Fruit fly (Drosophila melanogaster) whole organism, embryonic: ENCODE data around the gene Tailor.

Source experiments
- Abd-B ChIP-seq: fragments of 200-800 bp; sonication (Bioruptor generic); optimal IDR thresholded peaks from 2 replicates; lab custom pipeline; 2018; ENCODE audit warnings: missing biosample characterization, mild to moderate bottlenecking, missing genetic modification characterization, moderate library complexity
- Aef1 ChIP-seq: fragments of 200-800 bp; sonication (Bioruptor generic); IDR thresholded peaks from 3 replicates; pipeline ENCODE4 v1.3.6; 2022; ENCODE audit warnings: missing biosample characterization, missing genetic modification characterization
- Asciz ChIP-seq: fragments of 200-800 bp; sonication (Bioruptor generic); optimal IDR thresholded peaks from 2 replicates; lab custom pipeline; 2017; ENCODE audit warnings: missing biosample characterization, mild to moderate bottlenecking, missing genetic modification characterization, missing genetic modification reagents
- CG10321 ChIP-seq: fragments of 200-800 bp; sonication (Bioruptor generic); IDR thresholded peaks from 2 replicates; pipeline ENCODE4 v1.3.6; 2022; ENCODE audit warnings: missing biosample characterization, missing genetic modification characterization
- CG15479 ChIP-seq: fragments of 200-800 bp; sonication (Bioruptor generic); optimal IDR thresholded peaks from 3 replicates; lab custom pipeline; 2019; ENCODE audit warnings: missing biosample characterization, mild to moderate bottlenecking, missing genetic modification characterization, moderate library complexity
- CG3163 ChIP-seq: fragments of 200-800 bp; sonication (Bioruptor generic); optimal IDR thresholded peaks from 3 replicates; lab custom pipeline; 2016; ENCODE audit warnings: missing biosample characterization, missing genetic modification characterization
- CG32767 ChIP-seq: fragments of 200-800 bp; sonication (Bioruptor generic); IDR thresholded peaks from 2 replicates; pipeline ENCODE4 v1.3.6; 2022; ENCODE audit warnings: missing biosample characterization, missing genetic modification characterization
- CG4404 ChIP-seq: fragments of 200-800 bp; sonication (Bioruptor generic); IDR thresholded peaks from 2 replicates; pipeline ENCODE4 v1.3.6; 2022; ENCODE audit warnings: missing biosample characterization, missing genetic modification characterization
- CG6175 ChIP-seq: fragments of 200-800 bp; sonication (Bioruptor generic); IDR thresholded peaks from 3 replicates; pipeline ENCODE4 v1.3.6; 2022; ENCODE audit warnings: missing biosample characterization, missing genetic modification characterization
- CG7271 ChIP-seq: fragments of 200-800 bp; sonication (Bioruptor generic); optimal IDR thresholded peaks from 2 replicates; lab custom pipeline; 2018; ENCODE audit warnings: missing biosample characterization, mild to moderate bottlenecking, missing genetic modification characterization, moderate library complexity
- CG7928 ChIP-seq: fragments of 200-800 bp; sonication (Bioruptor generic); optimal IDR thresholded peaks from 2 replicates; lab custom pipeline; 2017; ENCODE audit warnings: missing biosample characterization, mild to moderate bottlenecking, missing genetic modification characterization
- CG8290 ChIP-seq, 3 experiments: fragments of 200-800 bp; sonication (Bioruptor generic); optimal IDR thresholded peaks; 2 replicates each; lab custom pipeline; 2016 to 2019; ENCODE audit warnings: missing biosample characterization in 3 of 3, missing genetic modification characterization in 3 of 3, mild to moderate bottlenecking in 2 of 3, moderate library complexity in 1 of 3
- CG9215 ChIP-seq: fragments of 200-800 bp; sonication (Bioruptor generic); IDR thresholded peaks from 2 replicates; pipeline ENCODE4 v1.3.6; 2022; ENCODE audit warnings: missing biosample characterization, missing genetic modification characterization
- CG9437 ChIP-seq: fragments of 200-800 bp; sonication (Bioruptor generic); optimal IDR thresholded peaks from 2 replicates; lab custom pipeline; 2018; ENCODE audit warnings: missing biosample characterization, mild to moderate bottlenecking, missing genetic modification characterization
- CkIIα-i1 ChIP-seq: fragments of 200-800 bp; sonication (Bioruptor generic); IDR thresholded peaks from 2 replicates; pipeline ENCODE4 v1.3.6; 2022; ENCODE audit warnings: missing biosample characterization, missing genetic modification characterization
- CrebB ChIP-seq: fragments of 200-800 bp; sonication (Bioruptor generic); optimal IDR thresholded peaks from 3 replicates; lab custom pipeline; 2018; ENCODE audit warnings: missing biosample characterization, mild to moderate bottlenecking, missing genetic modification characterization
- Dip2 ChIP-seq: fragments of 200-800 bp; sonication (Bioruptor generic); IDR thresholded peaks from 2 replicates; pipeline ENCODE4 v1.3.6; 2022; ENCODE audit warnings: missing biosample characterization, missing genetic modification characterization
- Drgx ChIP-seq: fragments of 200-800 bp; sonication (Bioruptor generic); IDR thresholded peaks from 2 replicates; pipeline ENCODE4 v1.3.6; 2022; ENCODE audit warnings: missing biosample characterization, missing genetic modification characterization
- Gug ChIP-seq: fragments of 200-800 bp; sonication (Bioruptor generic); IDR thresholded peaks from 4 replicates; pipeline ENCODE4 v1.3.6; 2022; ENCODE audit warnings: missing biosample characterization, missing genetic modification characterization
- Lpt ChIP-seq: fragments of >200 bp; optimal IDR thresholded peaks from 2 replicates; lab custom pipeline; 2018; ENCODE audit warnings: missing biosample characterization, missing genetic modification characterization
- Neu2 ChIP-seq: fragments of 200-800 bp; sonication (Bioruptor generic); optimal IDR thresholded peaks from 3 replicates; lab custom pipeline; 2016; ENCODE audit warnings: missing biosample characterization, missing genetic modification characterization, borderline replicate concordance
- Oli ChIP-seq: fragments of 200-800 bp; sonication (Bioruptor generic); optimal IDR thresholded peaks from 2 replicates; lab custom pipeline; 2018; ENCODE audit warnings: missing biosample characterization, mild to moderate bottlenecking, missing genetic modification characterization, moderate library complexity
- Opbp ChIP-seq: fragments of 200-800 bp; sonication (Bioruptor generic); IDR thresholded peaks from 3 replicates; pipeline ENCODE4 v1.3.6; 2022; ENCODE audit warnings: missing biosample characterization, missing genetic modification characterization; ENCODE audit not compliant: partially characterized antibody
- Side ChIP-seq: fragments of 200-800 bp; sonication (Bioruptor generic); optimal IDR thresholded peaks from 2 replicates; lab custom pipeline; 2016; ENCODE audit warnings: missing biosample characterization, missing genetic modification characterization
- Sry-δ ChIP-seq: fragments of 200-800 bp; sonication (Bioruptor generic); optimal IDR thresholded peaks from 2 replicates; lab custom pipeline; 2016; ENCODE audit warnings: missing biosample characterization, missing genetic modification characterization
- al ChIP-seq: fragments of 200-800 bp; sonication (Bioruptor generic); IDR thresholded peaks from 2 replicates; pipeline ENCODE4 v1.3.6; 2022; ENCODE audit warnings: missing biosample characterization, missing genetic modification characterization
- az2 ChIP-seq: fragments of 200-800 bp; sonication (Bioruptor generic); optimal IDR thresholded peaks from 3 replicates; lab custom pipeline; 2016; ENCODE audit warnings: missing biosample characterization, missing genetic modification characterization
- cas ChIP-seq: fragments of 200-800 bp; sonication (Bioruptor generic); IDR thresholded peaks from 2 replicates; pipeline ENCODE4 v1.3.6; 2022; ENCODE audit warnings: missing biosample characterization, missing genetic modification characterization
- caup ChIP-seq: fragments of 200-800 bp; sonication (Bioruptor generic); optimal IDR thresholded peaks from 3 replicates; lab custom pipeline; 2017; ENCODE audit warnings: missing biosample characterization, mild to moderate bottlenecking, missing genetic modification characterization, moderate library complexity; ENCODE audit not compliant: severe bottlenecking
- chinmo ChIP-seq: fragments of 200-800 bp; sonication (Bioruptor generic); IDR thresholded peaks from 4 replicates; pipeline ENCODE4 v1.3.6; 2022; ENCODE audit warnings: missing biosample characterization, missing genetic modification characterization; ENCODE audit not compliant: partially characterized antibody
- ci ChIP-seq: fragments of 200-800 bp; sonication (Bioruptor generic); IDR thresholded peaks from 3 replicates; pipeline ENCODE4 v1.3.6; 2022; ENCODE audit warnings: missing biosample characterization, missing genetic modification characterization
- crc ChIP-seq: fragments of 200-800 bp; sonication (Bioruptor generic); optimal IDR thresholded peaks from 2 replicates; lab custom pipeline; 2016; ENCODE audit warnings: missing biosample characterization, missing genetic modification characterization
- croc ChIP-seq: fragments of 200-800 bp; sonication (Bioruptor generic); conservative IDR thresholded peaks from 3 replicates; pipeline ENCODE4 v1.3.6; 2022; ENCODE audit warnings: missing biosample characterization, missing genetic modification characterization
- fd102C ChIP-seq: fragments of 200-800 bp; sonication (Bioruptor generic); optimal IDR thresholded peaks from 2 replicates; lab custom pipeline; 2018; ENCODE audit warnings: missing biosample characterization, mild to moderate bottlenecking, missing genetic modification characterization, moderate library complexity
- gsb ChIP-seq: fragments of 200-800 bp; sonication (Bioruptor generic); IDR thresholded peaks from 2 replicates; pipeline ENCODE4 v1.3.6; 2022; ENCODE audit warnings: missing biosample characterization, missing genetic modification characterization
- gsb-n ChIP-seq: fragments of 200-800 bp; sonication (Bioruptor generic); optimal IDR thresholded peaks from 3 replicates; lab custom pipeline; 2018; ENCODE audit warnings: missing biosample characterization, mild to moderate bottlenecking, missing genetic modification characterization
- h ChIP-seq: fragments of >200 bp; optimal IDR thresholded peaks from 2 replicates; lab custom pipeline; 2017
- otp ChIP-seq: fragments of 200-800 bp; sonication (Bioruptor generic); IDR thresholded peaks from 3 replicates; pipeline ENCODE4, ENCODE4 v1.3.6; 2022; ENCODE audit warnings: missing biosample characterization, missing genetic modification characterization
- peb ChIP-seq: fragments of 200-800 bp; sonication (Bioruptor generic); IDR thresholded peaks from 2 replicates; pipeline ENCODE4 v1.3.6; 2022; ENCODE audit warnings: missing biosample characterization, missing genetic modification characterization
- pho ChIP-seq: fragments of 200-800 bp; sonication (Bioruptor generic); optimal IDR thresholded peaks from 2 replicates; lab custom pipeline; 2016; ENCODE audit warnings: missing biosample characterization, missing genetic modification characterization
- ranshi ChIP-seq: fragments of 200-800 bp; sonication (Bioruptor generic); IDR thresholded peaks from 2 replicates; pipeline ENCODE4 v1.3.6; 2022; ENCODE audit warnings: missing biosample characterization, missing genetic modification characterization
- row ChIP-seq: fragments of 200-800 bp; sonication (Bioruptor generic); IDR thresholded peaks from 3 replicates; pipeline ENCODE4 v1.3.6; 2022; ENCODE audit warnings: missing biosample characterization, missing genetic modification characterization
- sna ChIP-seq: fragments of 200-800 bp; sonication (Bioruptor generic); IDR thresholded peaks from 2 replicates; pipeline ENCODE4 v1.3.6; 2022; ENCODE audit warnings: missing biosample characterization, missing genetic modification characterization; ENCODE audit not compliant: partially characterized antibody
- sob ChIP-seq: fragments of 200-800 bp; sonication (Bioruptor generic); IDR thresholded peaks from 2 replicates; pipeline ENCODE4 v1.3.6; 2022; ENCODE audit warnings: missing biosample characterization, missing genetic modification characterization
- stc ChIP-seq: fragments of 200-800 bp; sonication (Bioruptor generic); IDR thresholded peaks from 2 replicates; pipeline ENCODE4 v1.3.6; 2022; ENCODE audit warnings: missing biosample characterization, missing genetic modification characterization
- toy ChIP-seq: fragments of 200-800 bp; sonication (Bioruptor generic); IDR thresholded peaks from 2 replicates; pipeline ENCODE4 v1.3.6; 2022; ENCODE audit warnings: missing biosample characterization, missing genetic modification characterization
- vfl ChIP-seq: fragments of 200-800 bp; sonication (Bioruptor generic); optimal IDR thresholded peaks from 2 replicates; lab custom pipeline; 2016; ENCODE audit warnings: missing biosample characterization, missing genetic modification characterization
- wor ChIP-seq: fragments of 200-800 bp; sonication (Bioruptor generic); IDR thresholded peaks from 2 replicates; pipeline ENCODE4 v1.3.6; 2022; ENCODE audit warnings: missing biosample characterization, missing genetic modification characterization
- zen ChIP-seq: fragments of 200-800 bp; sonication (Bioruptor generic); optimal IDR thresholded peaks from 3 replicates; lab custom pipeline; 2018; ENCODE audit warnings: missing biosample characterization, mild to moderate bottlenecking, missing genetic modification characterization, moderate library complexity
- zfh1 ChIP-seq: fragments of 200-800 bp; sonication (Bioruptor generic); IDR thresholded peaks from 3 replicates; pipeline ENCODE4 v1.3.6; 2022; ENCODE audit warnings: missing biosample characterization, missing genetic modification characterization

Tailor gene

dm6 chr3R:7124109-7124639 lies 38.3 kb upstream of the Tailor start, which contains the start of the genes Alh and CG10098 (continued):
- TF ChIP-seq Abd-B: peak; percentile 85
- TF ChIP-seq ci: peak; percentile 7; the same call in 1 of the 3 replicates
- TF ChIP-seq CG7928 (GFP tag; lab: Kevin White, UChicago): peak; percentile 43
- TF ChIP-seq Opbp (GFP tag; lab: Robert Waterston, UW): peak; percentile 79
- TF ChIP-seq cas (GFP tag; lab: Robert Waterston, UW): no peak
- TF ChIP-seq zen (tag; lab: Kevin White, UChicago): peak; percentile 88
- TF ChIP-seq crc: peak; percentile 39
- TF ChIP-seq Neu2 (GFP tag; lab: Kevin White, UChicago): no peak
- no peak; the same call in 1 of the 2 replicates for TF ChIP-seq Drgx (GFP tag; lab: Robert Waterston, UW)
- peak; percentile 66; the same call in 1 of the 3 replicates for TF ChIP-seq zfh1 (GFP tag; lab: Robert Waterston, UW)
- peak; percentile 70 for TF ChIP-seq CG8290 (GFP tag; optimal IDR thresholded peaks at IDR 0.05; lab: Kevin White, UChicago)
- TF ChIP-seq CG8290 (tag; optimal IDR thresholded peaks at IDR 0.05; lab: Kevin White, UChicago): peak; percentile 46 to 69
- TF ChIP-seq Aef1 (GFP tag; lab: Robert Waterston, UW): peak; percentile 50
- TF ChIP-seq CkIIα-i1: no peak
- peak; percentile 44; the same call in 1 of the 2 replicates for TF ChIP-seq CG32767 (GFP tag; lab: Robert Waterston, UW)
- TF ChIP-seq gsb (GFP tag; lab: Robert Waterston, UW): no peak; the same call in 1 of the 2 replicates
- 0 out of 4 replicates have a peak, but pooled peaks have one; percentile 15 for TF ChIP-seq chinmo (GFP tag; lab: Robert Waterston, UW)
- TF ChIP-seq CG9437 (GFP tag; lab: Kevin White, UChicago): peak; percentile 55
- peak; percentile 60 for TF ChIP-seq Asciz (GFP tag; lab: Kevin White, UChicago)
- TF ChIP-seq Lpt (GFP tag; lab: Kevin White, UChicago): no peak
- no peak for TF ChIP-seq CG10321
- TF ChIP-seq stc: peak; percentile 32; the same call in 1 of the 2 replicates
- peak; percentile 88 for TF ChIP-seq az2 (GFP tag; lab: Kevin White, UChicago)
- TF ChIP-seq peb (GFP tag; lab: Robert Waterston, UW): 0 out of 2 replicates have a peak, but pooled peaks have one; percentile 52
- peak; percentile 89 for TF ChIP-seq CG9215 (GFP tag; lab: Robert Waterston, UW)
- TF ChIP-seq sob (GFP tag; lab: Robert Waterston, UW): peak; percentile 80
- TF ChIP-seq Side (GFP tag; lab: Kevin White, UChicago): peak; percentile 74
- peak; percentile 74 for TF ChIP-seq croc (GFP tag; lab: Robert Waterston, UW)
- peak; percentile 80 for TF ChIP-seq al
- TF ChIP-seq Sry-δ (GFP tag; lab: Kevin White, UChicago): peak; percentile 99
- no peak for TF ChIP-seq h (lab: Kevin White, UChicago)
- no peak for TF ChIP-seq fd102C (GFP tag; lab: Kevin White, UChicago)
- TF ChIP-seq gsb-n: peak; percentile 57
- peak; percentile 75; the same call in 2 of the 3 replicates for TF ChIP-seq otp (GFP tag; lab: Robert Waterston, UW)
- peak; percentile 90 for TF ChIP-seq row
- 0 out of 2 replicates have a peak, but pooled peaks have one; percentile 12 for TF ChIP-seq wor (GFP tag; lab: Robert Waterston, UW)
- TF ChIP-seq Oli (tag; lab: Kevin White, UChicago): peak; percentile 68
- TF ChIP-seq CG7271 (tag; lab: Kevin White, UChicago): no peak
- TF ChIP-seq Dip2: no peak
- peak; percentile 81; the same call in 1 of the 2 replicates for TF ChIP-seq ranshi (GFP tag; lab: Robert Waterston, UW)
- peak; percentile 94 for TF ChIP-seq Gug
- no peak for TF ChIP-seq CG15479
- TF ChIP-seq caup: peak; percentile 44
- TF ChIP-seq CG3163: peak; percentile 41
- peak; percentile 87 for TF ChIP-seq vfl (GFP tag; lab: Kevin White, UChicago)
- TF ChIP-seq CrebB: no peak
- TF ChIP-seq CG6175 (GFP tag; lab: Robert Waterston, UW): peak; percentile 36; the same call in 1 of the 3 replicates
- TF ChIP-seq sna (GFP tag; lab: Robert Waterston, UW): peak; percentile 55
- 0 out of 2 replicates have a peak, but pooled peaks have one; percentile 45 for TF ChIP-seq toy (GFP tag; lab: Robert Waterston, UW)
- TF ChIP-seq CG4404 (GFP tag; lab: Robert Waterston, UW): peak; percentile 72
- peak; percentile 89 for TF ChIP-seq pho (GFP tag; lab: Kevin White, UChicago)
